Fruit fly (Drosophila melanogaster) whole organism, embryonic: ENCODE measurements around the gene hob.
A peak's percentile ranks its signal among the peaks of the same experiment; 100 is the strongest.

Experiments used
- Blimp-1 ChIP-seq: fragments of 200-800 bp; sonication (Bioruptor generic); optimal IDR thresholded peaks from 3 replicates; lab custom pipeline; 2018; ENCODE audit warnings: missing biosample characterization, missing genetic modification characterization, mild to moderate bottlenecking, moderate library complexity, missing genetic modification reagents
- CG10209 ChIP-seq: fragments of 200-800 bp; sonication (Bioruptor generic); optimal IDR thresholded peaks from 3 replicates; lab custom pipeline; 2017; ENCODE audit warnings: missing biosample characterization, mild to moderate bottlenecking, missing genetic modification characterization, missing genetic modification reagents
- CG10959 ChIP-seq: fragments of 200-800 bp; sonication (Bioruptor generic); IDR thresholded peaks from 2 replicates; pipeline ENCODE4 v1.3.6; 2022; ENCODE audit warnings: missing biosample characterization, missing genetic modification characterization
- CG18764 ChIP-seq: fragments of 200-800 bp; sonication (Bioruptor generic); optimal IDR thresholded peaks from 3 replicates; lab custom pipeline; 2016; ENCODE audit warnings: missing biosample characterization, missing genetic modification characterization
- CG3163 ChIP-seq: fragments of 200-800 bp; sonication (Bioruptor generic); optimal IDR thresholded peaks from 3 replicates; lab custom pipeline; 2016; ENCODE audit warnings: missing biosample characterization, missing genetic modification characterization
- CG6689 ChIP-seq: fragments of 200-800 bp; sonication (Bioruptor generic); IDR thresholded peaks from 2 replicates; pipeline ENCODE4 v1.3.6; 2022; ENCODE audit warnings: missing biosample characterization, missing genetic modification characterization
- CG7839 ChIP-seq: fragments of 200-800 bp; sonication (Bioruptor generic); optimal IDR thresholded peaks from 3 replicates; lab custom pipeline; 2018; ENCODE audit warnings: missing biosample characterization, mild to moderate bottlenecking, missing genetic modification characterization, moderate library complexity
- CoRest ChIP-seq: fragments of 200-800 bp; sonication (Bioruptor generic); optimal IDR thresholded peaks from 3 replicates; lab custom pipeline; 2018; ENCODE audit warnings: missing biosample characterization, mild to moderate bottlenecking, missing genetic modification characterization, moderate library complexity
- Drgx ChIP-seq: fragments of 200-800 bp; sonication (Bioruptor generic); IDR thresholded peaks from 2 replicates; pipeline ENCODE4 v1.3.6; 2022; ENCODE audit warnings: missing biosample characterization, missing genetic modification characterization
- Lim3 ChIP-seq: fragments of 200-800 bp; sonication (Bioruptor generic); IDR thresholded peaks from 2 replicates; pipeline ENCODE4 v1.3.6; 2022; ENCODE audit warnings: missing biosample characterization, missing genetic modification characterization
- Med ChIP-seq: fragments of 200-800 bp; sonication (Bioruptor generic); peaks from one replicate; lab custom pipeline; 2016; ENCODE audit warnings: missing biosample characterization, missing genetic modification characterization, mild to moderate bottlenecking, inconsistent platforms, moderate library complexity
- Oli ChIP-seq: fragments of 200-800 bp; sonication (Bioruptor generic); optimal IDR thresholded peaks from 2 replicates; lab custom pipeline; 2018; ENCODE audit warnings: missing biosample characterization, mild to moderate bottlenecking, missing genetic modification characterization, moderate library complexity
- Taf1 ChIP-seq: fragments of 200-800 bp; sonication (Bioruptor generic); IDR thresholded peaks from 2 replicates; pipeline ENCODE4 v1.3.6; 2022; ENCODE audit warnings: missing biosample characterization, missing genetic modification characterization
- Trl ChIP-seq, 3 experiments: fragments of >200 bp in 2 of 3; fragments of 200-800 bp in 1 of 3; sonication (Bioruptor generic) in 1 of 3; optimal IDR thresholded peaks; 2 replicates in 1 of 3; 3 replicates in 2 of 3; lab custom pipeline; 2016 to 2017; ENCODE audit warnings: missing biosample characterization in 1 of 3, missing genetic modification characterization in 1 of 3
- Xrp1 ChIP-seq: fragments of 200-800 bp; sonication (Bioruptor generic); IDR thresholded peaks from 2 replicates; pipeline ENCODE4 v1.3.6; 2022; ENCODE audit warnings: missing biosample characterization, missing genetic modification characterization
- bsh ChIP-seq, 2 experiments: fragments of 200-800 bp; sonication (Bioruptor generic); optimal IDR thresholded peaks; 2 replicates each; lab custom pipeline; 2017 to 2018; ENCODE audit warnings: mild to moderate bottlenecking in 2 of 2, missing biosample characterization in 2 of 2, missing genetic modification characterization in 2 of 2, moderate library complexity in 1 of 2
- chinmo ChIP-seq: fragments of 200-800 bp; sonication (Bioruptor generic); IDR thresholded peaks from 4 replicates; pipeline ENCODE4 v1.3.6; 2022; ENCODE audit warnings: missing biosample characterization, missing genetic modification characterization; ENCODE audit not compliant: partially characterized antibody
- chm ChIP-seq: fragments of 200-800 bp; sonication (Bioruptor generic); IDR thresholded peaks from 2 replicates; pipeline ENCODE4 v1.3.6; 2022; ENCODE audit warnings: missing biosample characterization, missing genetic modification characterization
- corto ChIP-seq: fragments of 200-800 bp; sonication (Bioruptor generic); optimal IDR thresholded peaks from 2 replicates; lab custom pipeline; 2016; ENCODE audit warnings: missing biosample characterization, mild to moderate bottlenecking, missing genetic modification characterization, moderate library complexity
- crol ChIP-seq: fragments of 200-800 bp; sonication (Bioruptor generic); IDR thresholded peaks from 2 replicates; pipeline ENCODE4 v1.3.6; 2022; ENCODE audit warnings: missing biosample characterization, missing genetic modification characterization
- dan ChIP-seq: fragments of 200-800 bp; sonication (Bioruptor generic); IDR thresholded peaks from 2 replicates; pipeline ENCODE4 v1.3.6; 2022; ENCODE audit warnings: missing biosample characterization, missing genetic modification characterization
- en ChIP-seq: fragments of 200-800 bp; sonication (Bioruptor generic); optimal IDR thresholded peaks from 2 replicates; lab custom pipeline; 2016; ENCODE audit warnings: missing biosample characterization, missing genetic modification characterization
- lbe ChIP-seq: fragments of 200-800 bp; sonication (Bioruptor generic); optimal IDR thresholded peaks from 2 replicates; lab custom pipeline; 2016; ENCODE audit warnings: missing biosample characterization, mild to moderate bottlenecking, missing genetic modification characterization
- lmd ChIP-seq: fragments of 200-800 bp; sonication (Bioruptor generic); IDR thresholded peaks from 2 replicates; pipeline ENCODE4 v1.3.6; 2022; ENCODE audit warnings: missing biosample characterization, missing genetic modification characterization
- nom ChIP-seq: fragments of 200-800 bp; sonication (Bioruptor generic); optimal IDR thresholded peaks from 2 replicates; lab custom pipeline; 2017; ENCODE audit warnings: missing biosample characterization, missing genetic modification characterization, mild to moderate bottlenecking, moderate library complexity, missing genetic modification reagents
- pfk ChIP-seq: fragments of 200-800 bp; sonication (Bioruptor generic); optimal IDR thresholded peaks from 2 replicates; lab custom pipeline; 2018; ENCODE audit warnings: missing biosample characterization, mild to moderate bottlenecking, missing genetic modification characterization, moderate library complexity
- pho ChIP-seq: fragments of 200-800 bp; sonication (Bioruptor generic); optimal IDR thresholded peaks from 2 replicates; lab custom pipeline; 2016; ENCODE audit warnings: missing biosample characterization, missing genetic modification characterization
- vfl ChIP-seq: fragments of 200-800 bp; sonication (Bioruptor generic); optimal IDR thresholded peaks from 2 replicates; lab custom pipeline; 2016; ENCODE audit warnings: missing biosample characterization, missing genetic modification characterization

Gene hob

DNA sequence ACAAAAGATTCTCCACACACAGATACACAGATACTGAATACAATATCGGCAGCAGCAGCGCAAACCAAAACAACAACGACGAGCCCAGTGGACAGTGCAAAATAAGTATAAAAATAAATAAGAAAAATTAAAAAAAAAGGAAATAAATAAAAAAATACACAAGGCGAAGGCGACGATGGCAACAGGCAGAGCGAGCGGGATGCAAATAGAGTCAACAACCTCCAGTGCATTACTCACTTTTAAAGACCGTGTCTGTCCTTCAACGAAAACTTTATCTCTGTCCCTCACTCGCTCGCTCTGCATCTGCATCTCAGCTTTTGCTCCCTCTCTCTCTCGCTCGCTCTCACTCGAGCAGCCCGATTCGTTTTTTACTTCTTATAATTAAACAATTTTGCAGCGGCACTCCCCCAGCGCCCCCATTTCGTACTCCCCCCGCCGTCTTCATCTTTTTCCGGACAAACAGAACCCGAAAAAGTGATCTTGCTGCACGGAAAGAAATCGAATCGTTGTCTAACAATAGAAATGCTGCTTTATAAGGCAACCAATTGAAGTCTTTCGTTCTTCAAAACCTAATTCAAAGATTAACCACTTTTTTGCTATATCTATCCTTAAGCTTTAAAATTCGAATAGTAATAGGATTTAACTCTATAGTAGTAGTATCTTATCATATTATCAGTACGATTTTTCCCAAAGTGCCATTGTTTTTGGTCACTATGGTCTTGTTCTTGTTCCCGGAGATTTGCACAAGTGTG lies 27.8 kb upstream of the hob start:
- TF ChIP-seq CG6689 (GFP tag; lab: Robert Waterston, UW) (no peak), bsh (GFP tag; optimal IDR thresholded peaks at IDR 0.05; lab: Kevin White, UChicago) (peak in 1 of 2 experiments; percentile 99), Drgx (GFP tag; lab: Robert Waterston, UW) (peak; percentile 94), chm (GFP tag; lab: Robert Waterston, UW) (no peak), pho (no peak), Trl (optimal IDR thresholded peaks at IDR 0.05; lab: Kevin White, UChicago) (peak in 1 of 2 experiments; percentile 7), Trl (GFP tag; optimal IDR thresholded peaks at IDR 0.05; lab: Kevin White, UChicago) (no peak), Med (peak; percentile 29), chinmo (GFP tag; lab: Robert Waterston, UW) (0 out of 4 replicates have a peak, but pooled peaks have one; percentile 38), nom (GFP tag; lab: Kevin White, UChicago) (peak; percentile 100), lbe (GFP tag; lab: Kevin White, UChicago) (peak; percentile 94), corto (GFP tag; lab: Kevin White, UChicago) (peak; percentile 98), crol (GFP tag; lab: Robert Waterston, UW) (peak; percentile 43; the same call in 1 of the 2 replicates), CG7839 (tag; lab: Kevin White, UChicago) (no peak)

DNA sequence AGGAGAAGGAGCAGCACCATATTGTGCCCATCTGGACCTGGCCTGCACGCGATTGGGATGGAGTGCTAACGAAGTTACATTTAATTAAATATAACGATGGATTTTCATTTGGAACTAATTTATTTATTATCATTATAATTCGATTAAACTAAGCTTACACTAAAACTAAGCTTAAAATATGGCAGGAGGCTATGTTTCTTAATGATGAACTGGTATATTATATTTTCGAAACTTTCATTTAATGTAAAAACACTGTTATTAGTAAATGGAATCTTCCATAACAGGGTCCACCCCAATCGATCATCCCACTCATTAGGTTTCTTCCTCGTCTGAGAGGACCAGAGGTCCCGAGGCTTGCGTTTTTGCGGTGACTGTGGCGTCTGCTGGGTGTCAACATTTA lies 26.5 kb upstream of the hob start:
- TF ChIP-seq corto (GFP tag; lab: Kevin White, UChicago) (peak; percentile 22), lbe (GFP tag; lab: Kevin White, UChicago) (peak; percentile 51), bsh (GFP tag; optimal IDR thresholded peaks at IDR 0.05; lab: Kevin White, UChicago) (peak in 1 of 2 experiments; percentile 64), Drgx (GFP tag; lab: Robert Waterston, UW) (0 out of 2 replicates have a peak, but pooled peaks have one; percentile 15), Oli (tag; lab: Kevin White, UChicago) (no peak), nom (GFP tag; lab: Kevin White, UChicago) (peak; percentile 94)

DNA sequence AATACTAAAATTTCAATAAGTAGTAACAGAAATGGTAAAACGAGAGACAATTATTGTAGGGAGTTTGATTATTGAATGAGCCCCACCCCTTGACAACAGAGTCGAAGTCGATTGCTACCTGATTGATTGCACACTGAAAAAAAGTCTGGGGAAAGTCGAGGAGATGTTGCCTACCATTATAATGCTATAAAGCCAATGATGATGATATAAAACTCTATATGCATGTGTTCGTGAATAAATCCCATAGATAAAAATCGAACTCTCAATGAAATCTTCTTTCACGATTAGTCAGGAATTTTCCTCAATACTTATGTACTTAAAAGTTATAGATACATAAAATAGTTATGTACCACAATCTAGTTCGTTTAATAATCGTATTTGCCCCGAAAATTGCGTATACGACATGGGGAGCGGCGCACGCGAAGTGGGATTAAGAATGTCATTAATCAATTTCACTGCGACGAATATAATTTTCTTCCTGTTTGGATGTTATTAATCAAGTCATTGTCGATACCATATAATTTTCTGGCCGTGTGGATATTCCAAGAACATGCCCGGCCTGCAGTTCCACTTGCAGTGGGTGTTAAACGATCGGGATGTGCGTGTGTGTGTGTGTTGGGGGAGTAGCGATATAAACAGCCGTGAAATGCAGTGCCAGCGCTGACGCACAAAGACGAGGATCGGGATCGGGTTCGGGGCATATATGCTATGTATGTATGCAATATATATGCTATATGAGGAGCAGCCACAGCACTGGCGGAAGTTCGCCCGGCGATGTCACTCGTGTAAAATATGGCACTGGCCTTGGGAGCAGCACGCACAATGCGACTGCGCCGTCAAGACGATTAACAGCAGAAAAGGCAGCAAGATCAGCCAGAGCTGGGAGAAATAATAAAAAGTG lies 25.8 kb upstream of the hob start, which contains the start of gene CG12078:
Gene CG12078 (minus strand): TSS at position 51 of the 901 bp plus-strand sequence.
- TF ChIP-seq vfl (GFP tag; lab: Kevin White, UChicago) (no peak), Xrp1 (GFP tag; lab: Robert Waterston, UW) (no peak), CG10209 (GFP tag; lab: Kevin White, UChicago) (no peak), CoRest (tag; lab: Kevin White, UChicago) (no peak), CG18764 (no peak), lmd (no peak), Blimp-1 (no peak), Taf1 (GFP tag; lab: Robert Waterston, UW) (no peak), Lim3 (GFP tag; lab: Robert Waterston, UW) (no peak), CG10959 (GFP tag; lab: Robert Waterston, UW) (no peak), dan (GFP tag; lab: Robert Waterston, UW) (no peak), pfk (no peak), en (no peak), CG3163 (GFP tag; lab: Kevin White, UChicago) (no peak)
